Worm (Caenorhabditis elegans): ENCODE data around the gene C17H11.5.

ce11 chrX:8214424-8215115 is 29.6 kb upstream of the C17H11.5 start, which contains the start of gene C47D2.1:
- TF ChIP-seq egl-27 (tag; optimal IDR thresholded peaks at IDR 0.05) (no peak), lin-39 (tag; optimal IDR thresholded peaks at IDR 0.05) (no peak), ama-1 (optimal IDR thresholded peaks at IDR 0.05) (no peak), pha-4 (tag; optimal IDR thresholded peaks at IDR 0.05) (no peak), nhr-237 (tag; optimal IDR thresholded peaks at IDR 0.05) (no peak), fkh-10 (GFP tag; optimal IDR thresholded peaks at IDR 0.05) (no peak), lin-15B (tag; optimal IDR thresholded peaks at IDR 0.05) (no peak), elt-3 (tag; optimal IDR thresholded peaks at IDR 0.05) (no peak)

Data from whole organism, L3 larva.